Worm (Caenorhabditis elegans) whole organism, mixed stage, embryonic: ENCODE data around the gene K08D10.11.

ENCODE experiments used
- bed-3 ChIP-seq: fragments of 200-800 bp; sonication (Bioruptor generic); optimal IDR thresholded peaks from 3 replicates; lab custom pipeline; 2018; ENCODE audit warnings: mild to moderate bottlenecking, missing genetic modification characterization, moderate library complexity, missing compliant biosample characterization
- ceh-39 ChIP-seq: fragments of 150-350 bp; optimal IDR thresholded peaks from 2 replicates; lab custom pipeline; 2014; ENCODE audit warnings: missing biosample characterization, missing genetic modification characterization
- ceh-83 ChIP-seq: fragments of 200-800 bp; sonication (Bioruptor generic); optimal IDR thresholded peaks from 2 replicates; lab custom pipeline; 2018; ENCODE audit warnings: mild to moderate bottlenecking, missing genetic modification characterization, missing compliant biosample characterization
- elt-1 ChIP-seq: sonication (generic microtip); optimal IDR thresholded peaks from 2 replicates; lab custom pipeline; 2017; ENCODE audit warnings: missing genetic modification characterization, mild to moderate bottlenecking, missing compliant biosample characterization, antibody characterized with exemption, moderate library complexity, borderline replicate concordance; ENCODE audit not compliant: insufficient read depth
- elt-3 ChIP-seq: fragments of 150-350 bp; optimal IDR thresholded peaks from 2 replicates; lab custom pipeline; 2014; ENCODE audit warnings: missing biosample characterization, missing genetic modification characterization
- flh-1 ChIP-seq: fragments of 200-800 bp; sonication (Bioruptor generic); optimal IDR thresholded peaks from 2 replicates; lab custom pipeline; 2018; ENCODE audit warnings: mild to moderate bottlenecking, missing genetic modification characterization, moderate library complexity, missing compliant biosample characterization
- nhr-12 ChIP-seq: fragments of 150-350 bp; optimal IDR thresholded peaks from 2 replicates; lab custom pipeline; 2014; ENCODE audit warnings: missing biosample characterization, missing genetic modification characterization
- nhr-2 ChIP-seq: fragments of 150-350 bp; optimal IDR thresholded peaks from 2 replicates; lab custom pipeline; 2014; ENCODE audit warnings: missing biosample characterization, missing genetic modification characterization
- nhr-28 ChIP-seq: fragments of 150-350 bp; optimal IDR thresholded peaks from 2 replicates; lab custom pipeline; 2014; ENCODE audit warnings: missing biosample characterization, missing genetic modification characterization
- pha-4 ChIP-seq: fragments of 150-350 bp; optimal IDR thresholded peaks from 2 replicates; lab custom pipeline; 2018; ENCODE audit warnings: missing biosample characterization, missing genetic modification reagents, missing genetic modification characterization
- unc-39 ChIP-seq: fragments of 150-350 bp; optimal IDR thresholded peaks from 2 replicates; lab custom pipeline; 2014; ENCODE audit warnings: missing biosample characterization, missing genetic modification characterization
- ztf-11 ChIP-seq: fragments of 150-350 bp; optimal IDR thresholded peaks from 2 replicates; lab custom pipeline; 2014; ENCODE audit warnings: missing biosample characterization, missing genetic modification characterization

- TF ChIP-seq ceh-39 (tag; lab: Kevin White, UChicago): no peak
- no peak for TF ChIP-seq nhr-12 (tag; lab: Kevin White, UChicago)
- no peak for TF ChIP-seq unc-39 (tag; lab: Kevin White, UChicago)
- TF ChIP-seq elt-3: no peak
- TF ChIP-seq nhr-28 (tag; lab: Kevin White, UChicago): no peak
- no peak for TF ChIP-seq ztf-11 (tag; lab: Kevin White, UChicago)
- TF ChIP-seq elt-1: no peak
- TF ChIP-seq flh-1 (GFP tag; lab: Kevin White, UChicago): no peak
- TF ChIP-seq ceh-83 (GFP tag; lab: Kevin White, UChicago): no peak
- TF ChIP-seq nhr-2: no peak
- TF ChIP-seq bed-3 (GFP tag; lab: Kevin White, UChicago): no peak
- TF ChIP-seq pha-4: no peak
Measured at ce11 chrIV:4209084-4209483, 23.1 kb upstream of the K08D10.11 start.
